In the genomic region with DNA sequence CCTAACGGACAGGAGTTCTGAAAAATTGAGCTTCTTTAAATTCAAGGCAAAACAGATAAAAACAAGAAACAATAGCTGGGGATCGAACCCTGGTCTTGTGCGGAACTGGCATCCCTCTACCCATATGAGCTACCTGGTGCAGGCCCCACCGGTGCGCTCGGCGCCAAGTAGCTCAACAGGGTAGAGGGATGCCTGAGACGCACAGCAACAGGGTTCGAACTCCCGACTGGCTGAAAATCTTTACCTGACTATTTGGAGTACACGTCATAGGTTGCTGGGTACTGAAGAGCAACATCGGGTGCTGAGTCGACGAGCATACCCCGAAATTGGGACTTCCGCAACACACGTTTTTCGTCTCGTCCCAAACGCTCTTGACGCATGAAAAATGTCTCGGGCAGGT, we compare ENCODE assay signal across 2 worm cellular contexts.
A peak's percentile ranks its signal among the peaks of the same experiment; 100 is the strongest.
TF ChIP-seq lines count a peak whose summit lies in the region.

No protein-coding gene starts in this region.

TF ChIP-seq in whole organism, L4 larva, 104 proteins besides CTCF, POLR2A, EP300 and RAD21:
- TF ChIP-seq ZK546.5 (tag; optimal IDR thresholded peaks at IDR 0.05; lab: Kevin White, UChicago) (no peak), lir-3 (tag; optimal IDR thresholded peaks at IDR 0.05; lab: Kevin White, UChicago) (no peak), fkh-10 (GFP tag; optimal IDR thresholded peaks at IDR 0.05; lab: Kevin White, UChicago) (no peak), zfp-3 (GFP tag; conservative IDR thresholded peaks at IDR 0.05; lab: Robert Waterston, UW) (no peak), mes-2 (tag; optimal IDR thresholded peaks at IDR 0.05; lab: Kevin White, UChicago; ENCODE audit: poor library complexity, severe bottlenecking) (no peak), set-16 (GFP tag; IDR thresholded peaks at IDR 0.05; lab: Robert Waterston, UW) (peak; percentile 40; the same call in 1 of the 2 replicates), nhr-77 (tag; optimal IDR thresholded peaks at IDR 0.05; lab: Kevin White, UChicago) (no peak), egl-43 (GFP tag; IDR thresholded peaks at IDR 0.05; lab: Robert Waterston, UW) (no peak), lin-39 (tag; optimal IDR thresholded peaks at IDR 0.05; lab: Kevin White, UChicago) (no peak), cey-2 (tag; optimal IDR thresholded peaks at IDR 0.05; lab: Kevin White, UChicago; ENCODE audit: borderline replicate concordance, insufficient read depth) (no peak), snpc-4 (tag; optimal IDR thresholded peaks at IDR 0.05; lab: Kevin White, UChicago) (no peak), saeg-2 (GFP tag; IDR thresholded peaks at IDR 0.05; lab: Robert Waterston, UW) (0 out of 2 replicates have a peak, but pooled peaks have one; percentile 44), spr-3 (GFP tag; optimal IDR thresholded peaks at IDR 0.05; lab: Kevin White, UChicago) (no peak), attf-4 (tag; optimal IDR thresholded peaks at IDR 0.05; lab: Kevin White, UChicago) (no peak)

TF ChIP-seq in whole organism, young adult, 124 proteins besides CTCF, POLR2A, EP300 and RAD21:
- TF ChIP-seq nfyb-1 (GFP tag; IDR thresholded peaks at IDR 0.05; lab: Robert Waterston, UW) (0 out of 2 replicates have a peak, but pooled peaks have one; percentile 32), rpc-1 (optimal IDR thresholded peaks at IDR 0.05; lab: Kevin White, UChicago) (no peak), rpc-1 (tag; optimal IDR thresholded peaks at IDR 0.05; lab: Kevin White, UChicago) (peak; percentile 31), lin-26 (GFP tag; IDR thresholded peaks at IDR 0.05; lab: Robert Waterston, UW) (peak; percentile 63; the same call in 1 of the 2 replicates), zfh-2 (GFP tag; conservative IDR thresholded peaks at IDR 0.05; lab: Robert Waterston, UW) (0 out of 2 replicates have a peak, but pooled peaks have one; percentile 54), tbp1 (GFP tag; optimal IDR thresholded peaks at IDR 0.05; lab: Kevin White, UChicago) (peak; percentile 50), nhr-90 (tag; optimal IDR thresholded peaks at IDR 0.05; lab: Kevin White, UChicago) (no peak)
